Worm (Caenorhabditis elegans): Measurements from ENCODE around the gene F52G2.3.

Gene F52G2.3

DNA sequence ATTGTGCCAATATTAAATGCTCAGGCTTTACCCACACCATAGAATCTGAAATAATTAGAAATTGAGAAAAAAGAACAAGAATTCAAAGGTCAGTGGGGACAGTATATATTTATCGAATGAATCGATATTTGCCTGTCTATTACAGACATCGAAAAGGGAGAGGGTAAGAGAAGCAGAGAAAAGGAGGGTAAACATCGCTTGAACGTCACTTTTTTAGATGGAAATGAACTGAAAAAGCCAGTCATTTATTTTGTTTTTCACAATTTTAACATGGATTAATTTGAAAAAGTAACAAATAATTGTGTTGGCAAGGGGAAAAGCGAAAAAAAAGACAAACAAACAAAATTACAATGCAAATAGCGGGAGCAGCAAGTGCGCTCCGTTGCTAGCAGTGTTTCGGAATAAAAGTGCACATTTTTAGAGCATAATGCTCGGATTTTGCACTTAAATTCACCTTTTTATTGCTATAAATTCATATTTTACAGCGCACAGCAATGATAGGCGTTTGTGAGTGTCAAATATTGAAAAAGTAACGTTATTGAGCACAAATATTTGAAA is 45.1 kb downstream of the F52G2.3 start, which contains the start of gene tbc-9:
tbc-9 (minus strand) TSS at position 51 of the 558 bp plus-strand sequence.
- TF ChIP-seq W03F9.2 (tag; optimal IDR thresholded peaks at IDR 0.05) = no peak
- TF ChIP-seq dao-5 (tag; optimal IDR thresholded peaks at IDR 0.05) = no peak
- TF ChIP-seq him-1 (tag; optimal IDR thresholded peaks at IDR 0.05) = no peak

DNA sequence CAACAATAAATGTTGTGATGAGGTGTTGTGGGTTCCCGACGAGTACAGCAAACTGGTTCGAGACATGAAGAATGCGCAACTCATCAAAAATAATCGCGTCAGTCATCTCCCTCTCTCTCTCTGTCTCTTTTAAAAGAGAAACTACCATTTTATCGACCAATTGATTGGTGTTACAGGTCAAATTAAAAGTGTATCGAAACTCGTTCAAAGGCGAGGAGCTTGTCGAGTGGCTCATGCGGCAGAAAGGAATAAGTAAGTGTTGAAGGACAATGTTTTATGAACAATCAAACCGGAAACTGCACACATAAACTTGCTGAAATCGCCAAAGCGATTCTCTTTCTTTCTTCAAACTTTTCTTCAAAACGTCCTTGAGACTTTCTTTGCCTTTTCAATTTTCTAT is 54.3 kb downstream of the F52G2.3 start:
- no peak for TF ChIP-seq dao-5 (tag; optimal IDR thresholded peaks at IDR 0.05)
- TF ChIP-seq him-1 (tag; optimal IDR thresholded peaks at IDR 0.05) = no peak
- TF ChIP-seq W03F9.2 (tag; optimal IDR thresholded peaks at IDR 0.05) = no peak
